Worm (Caenorhabditis elegans): Measurements from ENCODE around the gene frpr-18.

DNA sequence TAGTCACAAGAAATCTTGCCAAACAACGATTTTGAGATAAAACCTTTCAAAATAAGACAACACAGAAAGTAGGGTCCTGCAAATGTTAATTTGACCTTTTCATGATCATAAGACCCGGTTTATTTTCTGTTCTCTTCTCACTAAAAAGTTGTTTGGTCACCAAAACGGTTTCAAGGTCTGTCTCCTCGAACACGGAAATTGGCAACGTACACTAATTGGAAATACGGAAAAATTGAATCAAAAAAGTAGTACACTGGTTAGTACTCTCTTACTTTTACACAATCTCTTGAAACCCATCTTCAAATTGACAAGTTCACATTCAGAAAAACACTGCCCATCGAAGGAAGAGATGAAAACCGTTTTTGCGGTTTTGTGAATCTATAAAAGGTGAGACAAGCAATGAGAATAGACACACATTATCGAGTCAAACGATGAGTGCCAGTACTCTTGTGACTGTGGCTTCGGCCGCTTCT, 39.3 kb upstream of the frpr-18 start, which contains the start of gene col-142:
- TF ChIP-seq zim-3 (tag; optimal IDR thresholded peaks at IDR 0.05): no peak
- TF ChIP-seq F57A8.1 (GFP tag; optimal IDR thresholded peaks at IDR 0.05): no peak
- no peak for TF ChIP-seq ceh-100 (GFP tag; IDR thresholded peaks at IDR 0.05)
- no peak for TF ChIP-seq F49E8.2 (tag; optimal IDR thresholded peaks at IDR 0.05; ENCODE audit: insufficient read depth)
- no peak for TF ChIP-seq ceh-79 (tag; optimal IDR thresholded peaks at IDR 0.05)
- no peak for TF ChIP-seq sea-2 (GFP tag; IDR thresholded peaks at IDR 0.05)
- TF ChIP-seq let-607 (tag; optimal IDR thresholded peaks at IDR 0.05): no peak
- TF ChIP-seq ama-1 (optimal IDR thresholded peaks at IDR 0.05): no peak
- TF ChIP-seq ama-1 (GFP tag; optimal IDR thresholded peaks at IDR 0.05): no peak
- TF ChIP-seq egrh-3 (GFP tag; IDR thresholded peaks at IDR 0.05): no peak
- TF ChIP-seq lin-26 (GFP tag; IDR thresholded peaks at IDR 0.05): no peak
- no peak for TF ChIP-seq snpc-4 (GFP tag; optimal IDR thresholded peaks at IDR 0.05)
- no peak for TF ChIP-seq snpc-4 (tag; optimal IDR thresholded peaks at IDR 0.05)
